Worm (Caenorhabditis elegans): ENCODE measurements around the gene math-22.

ce11 chrII:1869120-1869519 is 36.1 kb upstream of the math-22 start, which contains the start of gene math-14:
- TF ChIP-seq tra-4 (tag; optimal IDR thresholded peaks at IDR 0.05) (no peak), hmg-4 (GFP tag; optimal IDR thresholded peaks at IDR 0.05) (no peak), flt-1 (GFP tag; IDR thresholded peaks at IDR 0.05) (no peak), F13C5.2 (tag; optimal IDR thresholded peaks at IDR 0.05) (no peak), hmbx-1 (tag; optimal IDR thresholded peaks at IDR 0.05) (no peak), ama-1 (optimal IDR thresholded peaks at IDR 0.05) (no peak)
